Worm (Caenorhabditis elegans): ENCODE results near the gene ZK856.19.

ZK856.19 gene

ce11 chrV:10179235-10179634 lies 25.5 kb downstream of the ZK856.19 start, which contains the start of gene cul-5:
Gene cul-5, plus strand, starts transcription at chrV:10179535.
- TF ChIP-seq pqm-1 (tag; optimal IDR thresholded peaks at IDR 0.05) (peak; percentile 35), pha-4 (tag; optimal IDR thresholded peaks at IDR 0.05) (peak; percentile 29), zag-1 (tag; optimal IDR thresholded peaks at IDR 0.05) (no peak), elt-2 (tag; optimal IDR thresholded peaks at IDR 0.05) (peak; percentile 28), elt-3 (tag; optimal IDR thresholded peaks at IDR 0.05) (no peak)

ce11 chrV:10178166-10178565 lies 26.5 kb downstream of the ZK856.19 start:
- TF ChIP-seq snpc-4 (tag; optimal IDR thresholded peaks at IDR 0.05), result peak; percentile 45
- peak; percentile 9 for TF ChIP-seq pqm-1 (tag; optimal IDR thresholded peaks at IDR 0.05)
- peak; percentile 45 for TF ChIP-seq nfya-1 (tag; optimal IDR thresholded peaks at IDR 0.05; ENCODE audit: insufficient read depth)
- TF ChIP-seq ztf-4 (tag; optimal IDR thresholded peaks at IDR 0.05), result no peak
- peak; percentile 85 for TF ChIP-seq nhr-25 (tag; optimal IDR thresholded peaks at IDR 0.05)
- peak; percentile 14 for TF ChIP-seq elt-2 (tag; optimal IDR thresholded peaks at IDR 0.05)
- TF ChIP-seq pha-4 (tag; optimal IDR thresholded peaks at IDR 0.05), result peak; percentile 73
- TF ChIP-seq skn-1 (tag; optimal IDR thresholded peaks at IDR 0.05), result peak; percentile 69
- TF ChIP-seq jun-1 (tag; optimal IDR thresholded peaks at IDR 0.05), result peak; percentile 10
- no peak for TF ChIP-seq unc-39 (tag; optimal IDR thresholded peaks at IDR 0.05)
- TF ChIP-seq lin-15B (tag; optimal IDR thresholded peaks at IDR 0.05), result peak; percentile 72
- peak; percentile 66 for TF ChIP-seq nhr-43 (tag; optimal IDR thresholded peaks at IDR 0.05; ENCODE audit: poor library complexity, severe bottlenecking)
- TF ChIP-seq tbx-2 (tag; optimal IDR thresholded peaks at IDR 0.05), result no peak
- TF ChIP-seq lin-39 (tag; optimal IDR thresholded peaks at IDR 0.05), result no peak
- TF ChIP-seq nhr-23 (tag; optimal IDR thresholded peaks at IDR 0.05), result peak; percentile 42
- no peak for TF ChIP-seq mdl-1 (tag; optimal IDR thresholded peaks at IDR 0.05)

- no peak for TF ChIP-seq ztf-4 (tag; optimal IDR thresholded peaks at IDR 0.05)
- TF ChIP-seq egl-5 (tag; optimal IDR thresholded peaks at IDR 0.05), result peak; percentile 36
- TF ChIP-seq tbx-2 (tag; optimal IDR thresholded peaks at IDR 0.05), result peak; percentile 72
- no peak for TF ChIP-seq nhr-76 (tag; optimal IDR thresholded peaks at IDR 0.05)
- no peak for TF ChIP-seq ceh-9 (tag; optimal IDR thresholded peaks at IDR 0.05)
- peak; percentile 98 for TF ChIP-seq nfya-1 (tag; optimal IDR thresholded peaks at IDR 0.05; ENCODE audit: insufficient read depth)
- TF ChIP-seq eor-1 (tag; optimal IDR thresholded peaks at IDR 0.05), result no peak
- no peak for TF ChIP-seq nhr-12 (tag; optimal IDR thresholded peaks at IDR 0.05)
- TF ChIP-seq nhr-77 (tag; optimal IDR thresholded peaks at IDR 0.05), result no peak
- no peak for TF ChIP-seq nhr-43 (tag; optimal IDR thresholded peaks at IDR 0.05; ENCODE audit: poor library complexity, severe bottlenecking)
- no peak for TF ChIP-seq egl-27 (tag; optimal IDR thresholded peaks at IDR 0.05)
- no peak for TF ChIP-seq nhr-25 (tag; optimal IDR thresholded peaks at IDR 0.05)
- TF ChIP-seq snpc-4 (tag; optimal IDR thresholded peaks at IDR 0.05), result peak; percentile 35
- TF ChIP-seq sea-2 (GFP tag; optimal IDR thresholded peaks at IDR 0.05), result peak; percentile 60
- TF ChIP-seq pqm-1 (tag; optimal IDR thresholded peaks at IDR 0.05), result no peak
- no peak for TF ChIP-seq unc-39 (tag; optimal IDR thresholded peaks at IDR 0.05)
- TF ChIP-seq mdl-1 (tag; optimal IDR thresholded peaks at IDR 0.05), result peak; percentile 10
- TF ChIP-seq elt-1 (tag; optimal IDR thresholded peaks at IDR 0.05), result peak; percentile 55
- TF ChIP-seq daf-12 (tag; optimal IDR thresholded peaks at IDR 0.05), result no peak
- no peak for TF ChIP-seq fkh-2 (tag; optimal IDR thresholded peaks at IDR 0.05)
- TF ChIP-seq nhr-28 (tag; optimal IDR thresholded peaks at IDR 0.05), result no peak
- peak; percentile 79 for TF ChIP-seq nhr-11 (tag; optimal IDR thresholded peaks at IDR 0.05)
- TF ChIP-seq mml-1 (tag; optimal IDR thresholded peaks at IDR 0.05), result no peak
- TF ChIP-seq lin-15B (tag; optimal IDR thresholded peaks at IDR 0.05), result peak; percentile 47
- no peak for TF ChIP-seq aly-2 (tag; optimal IDR thresholded peaks at IDR 0.05)
- TF ChIP-seq ama-1 (optimal IDR thresholded peaks at IDR 0.05), result no peak
- peak; percentile 57 for TF ChIP-seq lsy-12 (tag; optimal IDR thresholded peaks at IDR 0.05)
- no peak for TF ChIP-seq nhr-237 (tag; optimal IDR thresholded peaks at IDR 0.05)
- no peak for TF ChIP-seq pha-4 (tag; optimal IDR thresholded peaks at IDR 0.05)
- no peak for TF ChIP-seq ceh-16 (tag; optimal IDR thresholded peaks at IDR 0.05)
- TF ChIP-seq ceh-28 (tag; optimal IDR thresholded peaks at IDR 0.05), result peak; percentile 88
- no peak for TF ChIP-seq nhr-67 (tag; optimal IDR thresholded peaks at IDR 0.05)
- peak; percentile 85 for TF ChIP-seq lin-39 (tag; optimal IDR thresholded peaks at IDR 0.05)
- no peak for TF ChIP-seq ZK546.5 (tag; optimal IDR thresholded peaks at IDR 0.05)
- TF ChIP-seq elt-3 (tag; optimal IDR thresholded peaks at IDR 0.05), result no peak
- no peak for TF ChIP-seq elt-2 (tag; optimal IDR thresholded peaks at IDR 0.05)
- TF ChIP-seq zag-1 (tag; optimal IDR thresholded peaks at IDR 0.05), result peak; percentile 69
- peak; percentile 95 for TF ChIP-seq fkh-10 (GFP tag; optimal IDR thresholded peaks at IDR 0.05)
- no peak for TF ChIP-seq skn-1 (tag; optimal IDR thresholded peaks at IDR 0.05)
- no peak for TF ChIP-seq R02D3.7 (tag; optimal IDR thresholded peaks at IDR 0.05)
- TF ChIP-seq ztf-11 (tag; optimal IDR thresholded peaks at IDR 0.05), result no peak
- peak; percentile 91 for TF ChIP-seq hmg-11 (tag; optimal IDR thresholded peaks at IDR 0.05)
- TF ChIP-seq unc-62 (GFP tag; optimal IDR thresholded peaks at IDR 0.05), result peak; percentile 66
- no peak for TF ChIP-seq ceh-82 (tag; optimal IDR thresholded peaks at IDR 0.05)
- no peak for TF ChIP-seq nhr-23 (tag; optimal IDR thresholded peaks at IDR 0.05)
- no peak for TF ChIP-seq jun-1 (tag; optimal IDR thresholded peaks at IDR 0.05)
- TF ChIP-seq fos-1 (tag; optimal IDR thresholded peaks at IDR 0.05), result no peak
Measured at ce11 chrV:10174632-10175075, 30.1 kb downstream of the ZK856.19 start.

Measured in whole organism, L3 larva.